Fruit fly (Drosophila melanogaster) whole organism, prepupa: ENCODE data around the gene CG17329.

Experiments
- Blimp-1 ChIP-seq: fragments of 200-800 bp; sonication (Bioruptor generic); optimal IDR thresholded peaks from 3 replicates; lab custom pipeline; 2017; ENCODE audit warnings: missing biosample characterization, missing genetic modification characterization, mild to moderate bottlenecking, moderate library complexity, missing genetic modification reagents
- CG10631 ChIP-seq: fragments of 200-800 bp; sonication (Bioruptor generic); optimal IDR thresholded peaks from 2 replicates; lab custom pipeline; 2016; ENCODE audit warnings: missing biosample characterization, missing genetic modification characterization
- CG10669 ChIP-seq: fragments of 200-800 bp; sonication (Bioruptor generic); optimal IDR thresholded peaks from 3 replicates; lab custom pipeline; 2018; ENCODE audit warnings: missing biosample characterization, mild to moderate bottlenecking, missing genetic modification characterization, moderate library complexity
- CG15336 ChIP-seq: fragments of 200-800 bp; sonication (Bioruptor generic); IDR thresholded peaks from 2 replicates; pipeline ENCODE4 v1.3.6; 2022; ENCODE audit warnings: missing biosample characterization, missing genetic modification characterization
- CG16779 ChIP-seq: fragments of 200-800 bp; sonication (Bioruptor generic); optimal IDR thresholded peaks from 3 replicates; lab custom pipeline; 2017; ENCODE audit warnings: missing biosample characterization, mild to moderate bottlenecking, missing genetic modification characterization
- CG3032 ChIP-seq: fragments of 200-800 bp; optimal IDR thresholded peaks from 2 replicates; lab custom pipeline; 2019; ENCODE audit warnings: missing biosample characterization, mild to moderate bottlenecking, missing genetic modification characterization, moderate library complexity
- CG34406 ChIP-seq: fragments of 200-800 bp; sonication (Bioruptor generic); optimal IDR thresholded peaks from 3 replicates; lab custom pipeline; 2016; ENCODE audit warnings: missing biosample characterization, missing genetic modification characterization
- CG3919 ChIP-seq: fragments of 200-800 bp; sonication (Bioruptor generic); optimal IDR thresholded peaks from 3 replicates; lab custom pipeline; 2016; ENCODE audit warnings: missing biosample characterization, missing genetic modification characterization
- CG6276 ChIP-seq: fragments of 200-800 bp; sonication (Bioruptor generic); optimal IDR thresholded peaks from 2 replicates; lab custom pipeline; 2017; ENCODE audit warnings: missing biosample characterization, mild to moderate bottlenecking, missing genetic modification characterization
- CG6808 ChIP-seq: fragments of 200-800 bp; sonication (Bioruptor generic); optimal IDR thresholded peaks from 3 replicates; lab custom pipeline; 2017; ENCODE audit warnings: missing biosample characterization, missing genetic modification characterization, mild to moderate bottlenecking, moderate library complexity, missing genetic modification reagents
- CG6854 ChIP-seq: fragments of 200-800 bp; sonication (Bioruptor generic); optimal IDR thresholded peaks from 2 replicates; lab custom pipeline; 2017; ENCODE audit warnings: missing biosample characterization, mild to moderate bottlenecking, missing genetic modification characterization
- CG8119 ChIP-seq: fragments of 200-800 bp; sonication (Bioruptor generic); IDR thresholded peaks from 3 replicates; pipeline ENCODE4 v1.3.6; 2022; ENCODE audit warnings: missing biosample characterization, missing genetic modification characterization
- CG8319 ChIP-seq: fragments of 200-800 bp; sonication (Bioruptor generic); optimal IDR thresholded peaks from 3 replicates; lab custom pipeline; 2016; ENCODE audit warnings: missing biosample characterization, missing genetic modification characterization
- CG8632 ChIP-seq: fragments of 200-800 bp; sonication (Bioruptor generic); optimal IDR thresholded peaks from 3 replicates; lab custom pipeline; 2016; ENCODE audit warnings: missing biosample characterization, missing genetic modification characterization
- Eip75B ChIP-seq: fragments of 200-800 bp; sonication (Bioruptor generic); optimal IDR thresholded peaks from 3 replicates; lab custom pipeline; 2016; ENCODE audit warnings: missing biosample characterization, missing genetic modification characterization
- Eip78C ChIP-seq: fragments of 200-800 bp; sonication (Bioruptor generic); peaks from one replicate; lab custom pipeline; 2016; ENCODE audit warnings: missing biosample characterization, missing genetic modification characterization
- Eip93F ChIP-seq: fragments of 200-800 bp; sonication (Bioruptor generic); optimal IDR thresholded peaks from 2 replicates; lab custom pipeline; 2016; ENCODE audit warnings: missing biosample characterization, mild to moderate bottlenecking, missing genetic modification characterization
- Ets21C ChIP-seq: fragments of 200-800 bp; sonication (Bioruptor generic); optimal IDR thresholded peaks from 3 replicates; lab custom pipeline; 2016; ENCODE audit warnings: missing biosample characterization, missing genetic modification characterization
- Ets96B ChIP-seq: fragments of 200-800 bp; optimal IDR thresholded peaks from 2 replicates; lab custom pipeline; 2019; ENCODE audit warnings: missing biosample characterization, mild to moderate bottlenecking, missing genetic modification characterization, moderate library complexity
- Hr38 ChIP-seq: sonication (Bioruptor generic); optimal IDR thresholded peaks from 2 replicates; lab custom pipeline; 2016; ENCODE audit warnings: missing biosample characterization, missing genetic modification characterization
- Hr39 ChIP-seq: fragments of 200-800 bp; sonication (Bioruptor generic); optimal IDR thresholded peaks from 2 replicates; lab custom pipeline; 2016; ENCODE audit warnings: missing biosample characterization, missing genetic modification characterization
- Hr4 ChIP-seq: fragments of 200-800 bp; sonication (Bioruptor generic); optimal IDR thresholded peaks from 3 replicates; lab custom pipeline; 2016; ENCODE audit warnings: missing biosample characterization, missing genetic modification characterization
- Lpt ChIP-seq: fragments of 200-800 bp; sonication (Bioruptor generic); optimal IDR thresholded peaks from 3 replicates; lab custom pipeline; 2016; ENCODE audit warnings: missing biosample characterization, missing genetic modification characterization
- OdsH ChIP-seq: fragments of 200-800 bp; sonication (Bioruptor generic); optimal IDR thresholded peaks from 3 replicates; lab custom pipeline; 2016; ENCODE audit warnings: missing biosample characterization, missing genetic modification characterization
- Smox ChIP-seq: fragments of 200-800 bp; sonication (Bioruptor generic); optimal IDR thresholded peaks from 3 replicates; lab custom pipeline; 2016; ENCODE audit warnings: missing biosample characterization, missing genetic modification characterization
- Sox102F ChIP-seq: fragments of 200-800 bp; sonication (Bioruptor generic); optimal IDR thresholded peaks from 2 replicates; lab custom pipeline; 2016; ENCODE audit warnings: missing biosample characterization, mild to moderate bottlenecking, missing genetic modification characterization
- Sox14 ChIP-seq: fragments of 200-800 bp; sonication (Bioruptor generic); optimal IDR thresholded peaks from 3 replicates; lab custom pipeline; 2016; ENCODE audit warnings: missing biosample characterization, missing genetic modification characterization
- Sox15 ChIP-seq: fragments of 200-800 bp; sonication (Bioruptor generic); optimal IDR thresholded peaks from 3 replicates; lab custom pipeline; 2016; ENCODE audit warnings: missing biosample characterization, missing genetic modification characterization
- achi ChIP-seq: fragments of 200-800 bp; sonication (Bioruptor generic); optimal IDR thresholded peaks from 3 replicates; lab custom pipeline; 2016; ENCODE audit warnings: missing biosample characterization, missing genetic modification characterization
- cyc ChIP-seq: fragments of 200-800 bp; sonication (Bioruptor generic); optimal IDR thresholded peaks from 3 replicates; lab custom pipeline; 2016; ENCODE audit warnings: missing biosample characterization, missing genetic modification characterization
- dac ChIP-seq: fragments of 200-800 bp; sonication (Bioruptor generic); optimal IDR thresholded peaks from 2 replicates; lab custom pipeline; 2017; ENCODE audit warnings: missing biosample characterization, mild to moderate bottlenecking, missing genetic modification characterization
- dsx ChIP-seq: fragments of 200-800 bp; optimal IDR thresholded peaks from 3 replicates; lab custom pipeline; 2019; ENCODE audit warnings: missing biosample characterization, mild to moderate bottlenecking, missing genetic modification characterization, moderate library complexity; ENCODE audit not compliant: poor library complexity, severe bottlenecking
- esn ChIP-seq: fragments of 200-800 bp; sonication (Bioruptor generic); optimal IDR thresholded peaks from 2 replicates; lab custom pipeline; 2016; ENCODE audit warnings: missing biosample characterization, mild to moderate bottlenecking, missing genetic modification characterization, moderate library complexity
- fkh ChIP-seq: fragments of 200-800 bp; sonication (Bioruptor generic); optimal IDR thresholded peaks from 3 replicates; lab custom pipeline; 2017; ENCODE audit warnings: missing biosample characterization, mild to moderate bottlenecking, missing genetic modification characterization, moderate library complexity
- net ChIP-seq: fragments of 200-800 bp; sonication (Bioruptor generic); optimal IDR thresholded peaks from 3 replicates; lab custom pipeline; 2016; ENCODE audit warnings: missing biosample characterization, missing genetic modification characterization
- pdm3 ChIP-seq: fragments of 200-800 bp; sonication (Bioruptor generic); optimal IDR thresholded peaks from 3 replicates; lab custom pipeline; 2016; ENCODE audit warnings: missing biosample characterization, missing genetic modification characterization
- salr ChIP-seq, 2 experiments: fragments of 200-800 bp; sonication (Bioruptor generic); optimal IDR thresholded peaks; 3 replicates each; lab custom pipeline; 2016 to 2018; ENCODE audit warnings: missing biosample characterization in 2 of 2, missing genetic modification characterization in 2 of 2, mild to moderate bottlenecking in 1 of 2
- spab ChIP-seq: fragments of 200-800 bp; sonication (Bioruptor generic); optimal IDR thresholded peaks from 2 replicates; lab custom pipeline; 2017; ENCODE audit warnings: missing biosample characterization, mild to moderate bottlenecking, missing genetic modification characterization, missing genetic modification reagents
- ss ChIP-seq, 2 experiments: fragments of 200-800 bp; sonication (Bioruptor generic); optimal IDR thresholded peaks; 2 replicates in 1 of 2; 3 replicates in 1 of 2; lab custom pipeline; 2017 to 2018; ENCODE audit warnings: mild to moderate bottlenecking in 2 of 2, missing biosample characterization in 2 of 2, missing genetic modification characterization in 2 of 2, moderate library complexity in 1 of 2

CG17329 gene

dm6 chr2L:16257227-16258071 lies 33.6 kb upstream of the CG17329 start, which contains the start of the genes PRL-1 and EndoGI (continued):
- peak; percentile 81 for TF ChIP-seq Ets96B (tag; lab: Kevin White, UChicago)
- TF ChIP-seq Blimp-1, result peak; percentile 39
- peak; percentile 70 for TF ChIP-seq CG3919 (GFP tag; lab: Kevin White, UChicago)
- peak; percentile 40 for TF ChIP-seq CG8319 (GFP tag; lab: Kevin White, UChicago)
- TF ChIP-seq CG3032 (tag; lab: Kevin White, UChicago), result peak; percentile 79
- peak; percentile 79 for TF ChIP-seq dsx (GFP tag; lab: Kevin White, UChicago)
- peak; percentile 36 for TF ChIP-seq Smox
- TF ChIP-seq ss (GFP tag; optimal IDR thresholded peaks at IDR 0.05; lab: Kevin White, UChicago), result peak; percentile 13 to 54
- no peak for TF ChIP-seq Hr39 (GFP tag; lab: Kevin White, UChicago)
- TF ChIP-seq CG16779, result no peak
- TF ChIP-seq salr (GFP tag; optimal IDR thresholded peaks at IDR 0.05; lab: Kevin White, UChicago), result peak in 1 of 2 experiments; percentile 76
- no peak for TF ChIP-seq CG6276 (GFP tag; lab: Kevin White, UChicago)
- peak; percentile 92 for TF ChIP-seq CG8119 (GFP tag; lab: Robert Waterston, UW)
- peak; percentile 15 for TF ChIP-seq Eip75B (GFP tag; lab: Kevin White, UChicago)
- peak; percentile 61 for TF ChIP-seq CG10669
- TF ChIP-seq Eip93F (GFP tag; lab: Kevin White, UChicago), result peak; percentile 58
- TF ChIP-seq Lpt (GFP tag; lab: Kevin White, UChicago), result peak; percentile 45
- peak; percentile 77 for TF ChIP-seq CG10631 (GFP tag; lab: Kevin White, UChicago)
- peak; percentile 85 for TF ChIP-seq CG8632 (GFP tag; lab: Kevin White, UChicago)
- TF ChIP-seq Hr4 (GFP tag; lab: Kevin White, UChicago), result peak; percentile 69
- no peak for TF ChIP-seq CG6854 (GFP tag; lab: Kevin White, UChicago)
- no peak for TF ChIP-seq Ets21C
- TF ChIP-seq CG15336, result peak; percentile 93
- TF ChIP-seq CG6808 (GFP tag; lab: Kevin White, UChicago), result peak; percentile 56
- TF ChIP-seq, all 60 proteins: peak for 42

- peak; percentile 15 for TF ChIP-seq CG10631 (GFP tag; lab: Kevin White, UChicago)
- no peak for TF ChIP-seq pdm3 (GFP tag; lab: Kevin White, UChicago)
- TF ChIP-seq net, result peak; percentile 46
- TF ChIP-seq Sox14 (GFP tag; lab: Kevin White, UChicago), result peak; percentile 35
- peak in 1 of 2 experiments; percentile 51 for TF ChIP-seq salr (GFP tag; optimal IDR thresholded peaks at IDR 0.05; lab: Kevin White, UChicago)
- peak; percentile 61 for TF ChIP-seq achi (GFP tag; lab: Kevin White, UChicago)
- TF ChIP-seq CG8632 (GFP tag; lab: Kevin White, UChicago), result no peak
- TF ChIP-seq fkh (GFP tag; lab: Kevin White, UChicago), result peak; percentile 5
- TF ChIP-seq Hr4 (GFP tag; lab: Kevin White, UChicago), result peak; percentile 71
- TF ChIP-seq OdsH (GFP tag; lab: Kevin White, UChicago), result peak; percentile 42
- peak; percentile 55 for TF ChIP-seq Eip78C (GFP tag; lab: Kevin White, UChicago)
- TF ChIP-seq Hr39 (GFP tag; lab: Kevin White, UChicago), result no peak
- no peak for TF ChIP-seq dsx (GFP tag; lab: Kevin White, UChicago)
Observed at dm6 chr2L:16261576-16262217, 29.4 kb upstream of the CG17329 start, which contains the start of the genes twe and CG4935. Gene twe (minus strand): TSS chr2L:16261877. Gene CG4935 (plus strand): TSS chr2L:16262141.

- TF ChIP-seq Hr4 (GFP tag; lab: Kevin White, UChicago), result no peak
- TF ChIP-seq Hr39 (GFP tag; lab: Kevin White, UChicago), result no peak
- TF ChIP-seq CG3032 (tag; lab: Kevin White, UChicago), result no peak
- TF ChIP-seq CG6854 (GFP tag; lab: Kevin White, UChicago), result no peak
- no peak for TF ChIP-seq Sox14 (GFP tag; lab: Kevin White, UChicago)
- no peak for TF ChIP-seq esn
- no peak for TF ChIP-seq CG34406 (GFP tag; lab: Kevin White, UChicago)
- TF ChIP-seq dac, result no peak
- TF ChIP-seq Sox102F (GFP tag; lab: Kevin White, UChicago), result no peak
- TF ChIP-seq Hr38 (GFP tag; lab: Kevin White, UChicago), result no peak
- no peak for TF ChIP-seq Sox15 (GFP tag; lab: Kevin White, UChicago)
- TF ChIP-seq Ets21C, result no peak
- no peak for TF ChIP-seq cyc (GFP tag; lab: Kevin White, UChicago)
- TF ChIP-seq CG10631 (GFP tag; lab: Kevin White, UChicago), result no peak
- no peak for TF ChIP-seq spab (GFP tag; lab: Kevin White, UChicago)
- no peak for TF ChIP-seq CG6276 (GFP tag; lab: Kevin White, UChicago)
- no peak for TF ChIP-seq CG16779
- TF ChIP-seq Eip75B (GFP tag; lab: Kevin White, UChicago), result no peak
- no peak for TF ChIP-seq Eip93F (GFP tag; lab: Kevin White, UChicago)
- TF ChIP-seq, all 60 proteins: peak for 0
Observed at dm6 chr2L:16263723-16264122, 27.4 kb upstream of the CG17329 start.
